Worm (Caenorhabditis elegans) whole organism, young adult: Measurements from ENCODE around the gene Y46G5A.38.

ENCODE experiments used
- B0261.1 ChIP-seq: sonication (generic microtip); optimal IDR thresholded peaks from 2 replicates; lab custom pipeline; 2016; ENCODE audit warnings: mild to moderate bottlenecking, missing genetic modification characterization, moderate library complexity, missing compliant biosample characterization
- B0336.3 ChIP-seq: fragments of 200-800 bp; sonication (Bioruptor generic); IDR thresholded peaks from 2 replicates; pipeline ENCODE4 v1.3.6; 2022; ENCODE audit warnings: missing genetic modification characterization, missing compliant biosample characterization
- D2030.7 ChIP-seq: fragments of 200-800 bp; sonication (Bioruptor generic); IDR thresholded peaks from 2 replicates; pipeline ENCODE4 v1.3.6; 2022; ENCODE audit warnings: missing genetic modification reagents, missing genetic modification characterization, missing compliant biosample characterization
- F22D6.2 ChIP-seq: sonication (generic microtip); optimal IDR thresholded peaks from 2 replicates; lab custom pipeline; 2016; ENCODE audit warnings: mild to moderate bottlenecking, missing genetic modification characterization, missing compliant biosample characterization
- F33H1.4 ChIP-seq: fragments of 200-800 bp; sonication (Bioruptor generic); IDR thresholded peaks from 2 replicates; pipeline ENCODE4 v1.3.6; 2022; ENCODE audit warnings: missing genetic modification reagents, missing genetic modification characterization, missing compliant biosample characterization
- F37B4.10 ChIP-seq: fragments of 200-800 bp; sonication (Bioruptor generic); IDR thresholded peaks from 2 replicates; pipeline ENCODE4 v1.3.6; 2022; ENCODE audit warnings: missing genetic modification characterization, missing compliant biosample characterization
- F57A8.1 ChIP-seq: fragments of 200-800 bp; sonication (Bioruptor generic); optimal IDR thresholded peaks from 2 replicates; lab custom pipeline; 2018; ENCODE audit warnings: mild to moderate bottlenecking, missing genetic modification characterization, moderate library complexity, missing compliant biosample characterization
- K12H6.12 ChIP-seq: fragments of 200-800 bp; sonication (Bioruptor generic); optimal IDR thresholded peaks from 2 replicates; lab custom pipeline; 2018; ENCODE audit warnings: mild to moderate bottlenecking, missing genetic modification characterization, missing compliant biosample characterization
- akir-1 ChIP-seq: fragments of 200-800 bp; sonication (Bioruptor generic); optimal IDR thresholded peaks from 2 replicates; lab custom pipeline; 2018; ENCODE audit warnings: mild to moderate bottlenecking, missing genetic modification characterization, moderate library complexity, missing compliant biosample characterization
- ama-1 ChIP-seq, 3 experiments: fragments of 150-350 bp in 1 of 3; sonication (generic microtip) in 2 of 3; optimal IDR thresholded peaks; 2 replicates each; lab custom pipeline; 2014 to 2018; ENCODE audit warnings: missing biosample characterization in 2 of 3, missing genetic modification characterization in 2 of 3, missing genetic modification reagents in 2 of 3
- attf-5 ChIP-seq: fragments of 200-800 bp; sonication (Bioruptor generic); optimal IDR thresholded peaks from 2 replicates; lab custom pipeline; 2018; ENCODE audit warnings: mild to moderate bottlenecking, missing genetic modification characterization, missing compliant biosample characterization
- attf-6 ChIP-seq: fragments of 200-800 bp; sonication (Bioruptor generic); IDR thresholded peaks from 2 replicates; pipeline ENCODE4 v1.3.6; 2022; ENCODE audit warnings: missing genetic modification reagents, missing genetic modification characterization, missing compliant biosample characterization
- bed-1 ChIP-seq: fragments of 200-800 bp; sonication (Bioruptor generic); IDR thresholded peaks from 2 replicates; pipeline ENCODE4 v1.3.6; 2022; ENCODE audit warnings: missing genetic modification reagents, missing genetic modification characterization, missing compliant biosample characterization
- cebp-1 ChIP-seq, 2 experiments: fragments of 200-800 bp in 1 of 2; sonication (Bioruptor generic) in 1 of 2; sonication (generic microtip) in 1 of 2; IDR thresholded peaks in 1 of 2; optimal IDR thresholded peaks in 1 of 2; 2 replicates each; pipeline versions ENCODE4 v1.3.6 to Lab custom; 2017 to 2022; ENCODE audit warnings: missing compliant biosample characterization in 2 of 2, missing genetic modification characterization in 2 of 2, mild to moderate bottlenecking in 1 of 2, missing genetic modification reagents in 1 of 2, moderate library complexity in 1 of 2
- cebp-2 ChIP-seq: fragments of 200-800 bp; sonication (Bioruptor generic); IDR thresholded peaks from 2 replicates; pipeline ENCODE4 v1.3.6; 2022; ENCODE audit warnings: missing genetic modification characterization, missing compliant biosample characterization
- ceh-40 ChIP-seq: fragments of 200-800 bp; sonication (Bioruptor generic); IDR thresholded peaks from 2 replicates; pipeline ENCODE4 v1.3.6; 2022; ENCODE audit warnings: missing genetic modification characterization, missing compliant biosample characterization
- ceh-79 ChIP-seq: sonication (generic microtip); optimal IDR thresholded peaks from 2 replicates; lab custom pipeline; 2017; ENCODE audit warnings: mild to moderate bottlenecking, missing genetic modification characterization, missing compliant biosample characterization
- ceh-91 ChIP-seq: fragments of 200-800 bp; sonication (Bioruptor generic); IDR thresholded peaks from 2 replicates; pipeline ENCODE4 v1.3.6; 2022; ENCODE audit warnings: missing genetic modification reagents, missing genetic modification characterization, missing compliant biosample characterization
- die-1 ChIP-seq: sonication (generic microtip); optimal IDR thresholded peaks from 2 replicates; lab custom pipeline; 2016; ENCODE audit warnings: missing genotype, mild to moderate bottlenecking, missing genetic modification characterization, missing compliant biosample characterization
- dox-1 ChIP-seq: fragments of 200-800 bp; sonication (Bioruptor generic); IDR thresholded peaks from 2 replicates; pipeline ENCODE4 v1.3.6; 2022; ENCODE audit warnings: missing genetic modification reagents, missing genetic modification characterization, missing compliant biosample characterization
- dpff-1 ChIP-seq: sonication (generic microtip); optimal IDR thresholded peaks from 2 replicates; lab custom pipeline; 2017; ENCODE audit warnings: mild to moderate bottlenecking, missing genetic modification characterization, missing compliant biosample characterization
- egl-18 ChIP-seq: fragments of 200-800 bp; sonication (Bioruptor generic); IDR thresholded peaks from 2 replicates; pipeline ENCODE4 v1.3.6; 2022; ENCODE audit warnings: missing genetic modification reagents, missing genetic modification characterization, missing compliant biosample characterization
- egrh-3 ChIP-seq: fragments of 200-800 bp; sonication (Bioruptor generic); IDR thresholded peaks from 2 replicates; pipeline ENCODE4 v1.3.6; 2022; ENCODE audit warnings: missing genetic modification reagents, missing genetic modification characterization, missing compliant biosample characterization
- ets-4 ChIP-seq: fragments of 200-800 bp; sonication (Bioruptor generic); optimal IDR thresholded peaks from 2 replicates; lab custom pipeline; 2018; ENCODE audit warnings: mild to moderate bottlenecking, missing genetic modification characterization, missing compliant biosample characterization
- gei-17 ChIP-seq: fragments of 200-800 bp; sonication (Bioruptor generic); optimal IDR thresholded peaks from 2 replicates; lab custom pipeline; 2018; ENCODE audit warnings: mild to moderate bottlenecking, missing genetic modification characterization, missing compliant biosample characterization
- hlh-12 ChIP-seq: sonication (generic microtip); optimal IDR thresholded peaks from 2 replicates; lab custom pipeline; 2016; ENCODE audit warnings: missing genetic modification characterization, missing compliant biosample characterization
- hmg-20 ChIP-seq: fragments of 200-800 bp; sonication (Bioruptor generic); IDR thresholded peaks from 2 replicates; pipeline ENCODE4 v1.3.6; 2022; ENCODE audit warnings: missing genetic modification reagents, missing genetic modification characterization, missing compliant biosample characterization
- hrde-1 ChIP-seq: sonication (generic microtip); optimal IDR thresholded peaks from 2 replicates; lab custom pipeline; 2016; ENCODE audit warnings: missing genetic modification characterization, mild to moderate bottlenecking, missing compliant biosample characterization, moderate library complexity, missing genotype, missing genetic modification reagents, borderline replicate concordance
- hsf-1 ChIP-seq: fragments of 200-800 bp; sonication (Bioruptor generic); IDR thresholded peaks from 2 replicates; pipeline ENCODE4 v1.3.6; 2022; ENCODE audit warnings: missing genetic modification reagents, missing genetic modification characterization, missing compliant biosample characterization
- lin-26 ChIP-seq: fragments of 200-800 bp; sonication (Bioruptor generic); IDR thresholded peaks from 2 replicates; pipeline ENCODE4 v1.3.6; 2022; ENCODE audit warnings: missing genetic modification reagents, missing genetic modification characterization, missing compliant biosample characterization
- lin-35 ChIP-seq, 3 experiments: fragments of 150-350 bp in 2 of 3; sonication (generic microtip) in 1 of 3; optimal IDR thresholded peaks; 2 replicates each; lab custom pipeline; 2014 to 2018; ENCODE audit warnings: missing biosample characterization in 3 of 3, missing genetic modification characterization in 3 of 3, missing genetic modification reagents in 3 of 3
- lsy-27 ChIP-seq: sonication (generic microtip); optimal IDR thresholded peaks from 2 replicates; lab custom pipeline; 2017; ENCODE audit warnings: missing genetic modification characterization, mild to moderate bottlenecking, missing compliant biosample characterization, antibody characterized with exemption, missing genotype, borderline replicate concordance; ENCODE audit not compliant: insufficient read depth
- madf-8 ChIP-seq: fragments of 200-800 bp; sonication (Bioruptor generic); conservative IDR thresholded peaks from 2 replicates; pipeline ENCODE4 v1.3.6; 2022; ENCODE audit warnings: missing genetic modification reagents, missing genetic modification characterization, missing compliant biosample characterization
- nfya-1 ChIP-seq: sonication (generic microtip); optimal IDR thresholded peaks from 2 replicates; lab custom pipeline; 2017; ENCODE audit warnings: antibody characterized with exemption, missing compliant biosample characterization, missing genetic modification characterization, borderline replicate concordance; ENCODE audit not compliant: insufficient read depth
- nfya-2 ChIP-seq: fragments of 200-800 bp; sonication (Bioruptor generic); IDR thresholded peaks from 2 replicates; pipeline ENCODE4 v1.3.6; 2022; ENCODE audit warnings: missing genetic modification reagents, missing genetic modification characterization, missing compliant biosample characterization
- nhr-179 ChIP-seq: sonication (generic microtip); optimal IDR thresholded peaks from 2 replicates; lab custom pipeline; 2016; ENCODE audit warnings: mild to moderate bottlenecking, missing genetic modification characterization, missing compliant biosample characterization
- pha-4 ChIP-seq: fragments of 150-350 bp; sonication (generic microtip); optimal IDR thresholded peaks from 2 replicates; lab custom pipeline; 2014; ENCODE audit warnings: missing biosample characterization, missing genetic modification reagents, missing genetic modification characterization
- repo-1 ChIP-seq: sonication (generic microtip); optimal IDR thresholded peaks from 2 replicates; lab custom pipeline; 2017; ENCODE audit warnings: mild to moderate bottlenecking, missing genetic modification characterization, missing compliant biosample characterization
- sdz-38 ChIP-seq: sonication (generic microtip); optimal IDR thresholded peaks from 2 replicates; lab custom pipeline; 2016; ENCODE audit warnings: missing genotype, missing genetic modification characterization, missing compliant biosample characterization
- sea-2 ChIP-seq: fragments of 200-800 bp; sonication (Bioruptor generic); IDR thresholded peaks from 2 replicates; pipeline ENCODE4 v1.3.6; 2022; ENCODE audit warnings: missing genetic modification characterization, missing compliant biosample characterization
- snpc-4 ChIP-seq, 5 experiments: fragments of 150-350 bp in 1 of 5; sonication (generic microtip) in 4 of 5; optimal IDR thresholded peaks; 2 replicates each; lab custom pipeline; 2014 to 2018; ENCODE audit warnings: missing genetic modification characterization in 5 of 5, missing biosample characterization in 3 of 5, antibody characterized with exemption in 2 of 5, mild to moderate bottlenecking in 2 of 5, missing compliant biosample characterization in 2 of 5, missing genotype in 2 of 5, moderate library complexity in 2 of 5, missing genetic modification reagents in 1 of 5
- tbp1 ChIP-seq: fragments of 200-800 bp; sonication (Bioruptor generic); optimal IDR thresholded peaks from 2 replicates; lab custom pipeline; 2018; ENCODE audit warnings: mild to moderate bottlenecking, missing genetic modification characterization, missing compliant biosample characterization
- tbx-9 ChIP-seq: sonication (generic microtip); optimal IDR thresholded peaks from 2 replicates; lab custom pipeline; 2016; ENCODE audit warnings: borderline replicate concordance, missing genetic modification characterization, inconsistent platforms, missing compliant biosample characterization
- unc-62 ChIP-seq: fragments of 150-350 bp; optimal IDR thresholded peaks from 2 replicates; lab custom pipeline; 2014; ENCODE audit warnings: missing biosample characterization, missing genetic modification reagents, missing genetic modification characterization
- xnd-1 ChIP-seq: sonication (generic microtip); optimal IDR thresholded peaks from 2 replicates; lab custom pipeline; 2016; ENCODE audit warnings: missing genotype, missing genetic modification reagents, missing genetic modification characterization, missing compliant biosample characterization
- zfh-2 ChIP-seq: fragments of 200-800 bp; sonication (Bioruptor generic); conservative IDR thresholded peaks from 2 replicates; pipeline ENCODE4 v1.3.6; 2022; ENCODE audit warnings: missing genetic modification reagents, missing genetic modification characterization, missing compliant biosample characterization
- ztf-25 ChIP-seq: fragments of 200-800 bp; sonication (Bioruptor generic); IDR thresholded peaks from 2 replicates; pipeline ENCODE4 v1.3.6; 2022; ENCODE audit warnings: missing genetic modification reagents, missing genetic modification characterization, missing compliant biosample characterization

Y46G5A.38 gene

DNA sequence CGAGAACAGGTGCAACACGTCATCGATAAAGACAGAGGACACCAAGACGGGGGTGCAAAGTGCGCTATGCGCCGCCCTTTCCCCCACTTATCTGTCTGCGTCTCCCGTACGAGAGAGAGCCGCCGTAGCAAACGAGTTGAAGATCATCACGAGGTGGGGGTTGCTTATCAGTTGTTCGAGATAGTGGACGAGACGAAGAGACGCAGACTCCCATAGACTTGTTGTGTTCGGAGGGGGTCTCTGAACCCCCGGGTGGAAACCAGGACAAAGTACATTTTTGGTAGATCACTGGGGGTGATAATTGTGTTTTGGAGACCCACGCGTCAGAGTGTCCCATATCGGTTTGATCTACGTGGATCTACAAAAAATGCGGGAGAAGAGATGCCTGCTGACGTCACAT is 28.0 kb upstream of the Y46G5A.38 start (continued):
- TF ChIP-seq sea-2 (GFP tag; lab: Robert Waterston, UW) (0 out of 2 replicates have a peak, but pooled peaks have one; percentile 41), pha-4 (tag; lab: Kevin White, UChicago) (no peak), repo-1 (tag; lab: Kevin White, UChicago) (peak; percentile 45), bed-1 (GFP tag; lab: Robert Waterston, UW) (no peak), snpc-4 (GFP tag; optimal IDR thresholded peaks at IDR 0.05; lab: Kevin White, UChicago) (no peak), snpc-4 (tag; optimal IDR thresholded peaks at IDR 0.05; lab: Kevin White, UChicago) (peak in 2 of 4 experiments; percentile 63 to 64), cebp-2 (GFP tag; lab: Robert Waterston, UW) (no peak), ceh-79 (tag; lab: Kevin White, UChicago) (no peak), B0336.3 (GFP tag; lab: Robert Waterston, UW) (peak; percentile 94), xnd-1 (no peak), akir-1 (GFP tag; lab: Kevin White, UChicago) (no peak), lin-26 (GFP tag; lab: Robert Waterston, UW) (peak; percentile 68), egrh-3 (GFP tag; lab: Robert Waterston, UW) (peak; percentile 55; the same call in 1 of the 2 replicates), F57A8.1 (GFP tag; lab: Kevin White, UChicago) (no peak), D2030.7 (GFP tag; lab: Robert Waterston, UW) (no peak), hrde-1 (no peak), lin-35 (GFP tag; optimal IDR thresholded peaks at IDR 0.05; lab: Kevin White, UChicago) (no peak), F22D6.2 (peak; percentile 58), unc-62 (GFP tag; lab: Kevin White, UChicago) (no peak), attf-6 (GFP tag; lab: Robert Waterston, UW) (no peak), hsf-1 (GFP tag; lab: Robert Waterston, UW) (peak; percentile 42; the same call in 1 of the 2 replicates), hlh-12 (no peak), attf-5 (peak; percentile 79), die-1 (peak; percentile 32), ama-1 (optimal IDR thresholded peaks at IDR 0.05; lab: Kevin White, UChicago) (no peak), ama-1 (GFP tag; optimal IDR thresholded peaks at IDR 0.05; lab: Kevin White, UChicago) (no peak), nfya-2 (GFP tag; lab: Robert Waterston, UW) (no peak), tbp1 (GFP tag; lab: Kevin White, UChicago) (peak; percentile 67), F37B4.10 (0 out of 2 replicates have a peak, but pooled peaks have one; percentile 10), dpff-1 (tag; lab: Kevin White, UChicago) (no peak), egl-18 (GFP tag; lab: Robert Waterston, UW) (no peak), ceh-40 (GFP tag; lab: Robert Waterston, UW) (no peak), ztf-25 (GFP tag; lab: Robert Waterston, UW) (no peak), ets-4 (GFP tag; lab: Kevin White, UChicago) (peak; percentile 92), ceh-91 (GFP tag; lab: Robert Waterston, UW) (no peak), hmg-20 (GFP tag; lab: Robert Waterston, UW) (no peak), cebp-1 (GFP tag; IDR thresholded peaks at IDR 0.05; lab: Robert Waterston, UW) (peak; percentile 52; the same call in 1 of the 2 replicates), cebp-1 (tag; optimal IDR thresholded peaks at IDR 0.05; lab: Kevin White, UChicago) (peak; percentile 87), gei-17 (GFP tag; lab: Kevin White, UChicago) (peak; percentile 65), B0261.1 (tag; lab: Kevin White, UChicago) (no peak), tbx-9 (tag; lab: Kevin White, UChicago) (no peak), K12H6.12 (tag; lab: Kevin White, UChicago) (peak; percentile 66), zfh-2 (GFP tag; lab: Robert Waterston, UW) (peak; percentile 91), nfya-1 (no peak), dox-1 (GFP tag; lab: Robert Waterston, UW) (peak; percentile 89), sdz-38 (no peak), madf-8 (GFP tag; lab: Robert Waterston, UW) (no peak), nhr-179 (tag; lab: Kevin White, UChicago) (no peak), F33H1.4 (no peak), lsy-27 (tag; lab: Kevin White, UChicago) (no peak)
